Worm (Caenorhabditis elegans) whole organism, late embryonic: ENCODE results near the gene C06A8.8.

Source experiments
- C08G9.2 ChIP-seq: sonication (generic microtip); optimal IDR thresholded peaks from 2 replicates; lab custom pipeline; 2016; ENCODE audit warnings: mild to moderate bottlenecking, missing genetic modification characterization, moderate library complexity, missing compliant biosample characterization
- F13H6.1 ChIP-seq: sonication (generic microtip); optimal IDR thresholded peaks from 2 replicates; lab custom pipeline; 2016; ENCODE audit warnings: missing genetic modification characterization, missing compliant biosample characterization
- K09A11.1 ChIP-seq: sonication (generic microtip); optimal IDR thresholded peaks from 2 replicates; lab custom pipeline; 2017; ENCODE audit warnings: antibody characterized with exemption, mild to moderate bottlenecking, missing genetic modification characterization, missing compliant biosample characterization; ENCODE audit not compliant: insufficient read depth
- ahr-1 ChIP-seq: sonication (generic microtip); optimal IDR thresholded peaks from 2 replicates; lab custom pipeline; 2016; ENCODE audit warnings: missing genetic modification characterization, missing compliant biosample characterization
- ceh-14 ChIP-seq: sonication (generic microtip); optimal IDR thresholded peaks from 2 replicates; lab custom pipeline; 2016; ENCODE audit warnings: missing genotype, missing genetic modification characterization, missing compliant biosample characterization
- dve-1 ChIP-seq: sonication (generic microtip); optimal IDR thresholded peaks from 2 replicates; lab custom pipeline; 2017; ENCODE audit warnings: antibody characterized with exemption, mild to moderate bottlenecking, missing genetic modification characterization, missing compliant biosample characterization
- elt-2 ChIP-seq: sonication (generic microtip); optimal IDR thresholded peaks from 2 replicates; lab custom pipeline; 2016; ENCODE audit warnings: missing genetic modification reagents, missing genetic modification characterization, missing compliant biosample characterization
- gmeb-2 ChIP-seq: sonication (generic microtip); optimal IDR thresholded peaks from 2 replicates; lab custom pipeline; 2016; ENCODE audit warnings: missing genetic modification characterization, inconsistent platforms, missing compliant biosample characterization
- nhr-11 ChIP-seq: fragments of 150-350 bp; optimal IDR thresholded peaks from 2 replicates; lab custom pipeline; 2014; ENCODE audit warnings: missing biosample characterization, missing genetic modification characterization
- pqm-1 ChIP-seq: sonication (generic microtip); optimal IDR thresholded peaks from 2 replicates; lab custom pipeline; 2016; ENCODE audit warnings: missing genetic modification characterization, missing compliant biosample characterization
- rnt-1 ChIP-seq: sonication (generic microtip); optimal IDR thresholded peaks from 2 replicates; lab custom pipeline; 2016; ENCODE audit warnings: missing genetic modification characterization, missing compliant biosample characterization

- no peak for TF ChIP-seq F13H6.1 (tag; lab: Kevin White, UChicago)
- no peak for TF ChIP-seq ahr-1 (tag; lab: Kevin White, UChicago)
- peak; percentile 19 for TF ChIP-seq elt-2 (tag; lab: Kevin White, UChicago)
- TF ChIP-seq pqm-1: no peak
- TF ChIP-seq C08G9.2 (tag; lab: Kevin White, UChicago): no peak
- no peak for TF ChIP-seq nhr-11
- TF ChIP-seq gmeb-2 (tag; lab: Kevin White, UChicago): no peak
- no peak for TF ChIP-seq K09A11.1 (tag; lab: Kevin White, UChicago)
- TF ChIP-seq ceh-14 (tag; lab: Kevin White, UChicago): no peak
- no peak for TF ChIP-seq rnt-1 (tag; lab: Kevin White, UChicago)
- no peak for TF ChIP-seq dve-1 (tag; lab: Kevin White, UChicago)
These were observed 45.8 kb upstream of the C06A8.8 start for ce11 chrII:7817580-7817979.
